Worm (Caenorhabditis elegans) whole organism, young adult: ENCODE measurements around the gene T28A11.25.

ENCODE experiments used
- ceh-58 ChIP-seq: fragments of 200-800 bp; sonication (Bioruptor generic); IDR thresholded peaks from 2 replicates; pipeline ENCODE4 v1.3.6; 2022; ENCODE audit warnings: missing genetic modification characterization, missing compliant biosample characterization
- madf-10 ChIP-seq: sonication (generic microtip); optimal IDR thresholded peaks from 2 replicates; lab custom pipeline; 2016; ENCODE audit warnings: mild to moderate bottlenecking, missing genetic modification characterization, missing compliant biosample characterization
- nfyb-1 ChIP-seq: fragments of 200-800 bp; sonication (Bioruptor generic); IDR thresholded peaks from 2 replicates; pipeline ENCODE4 v1.3.6; 2022; ENCODE audit warnings: missing genetic modification reagents, missing genetic modification characterization, missing compliant biosample characterization
- nhr-90 ChIP-seq: sonication (generic microtip); optimal IDR thresholded peaks from 2 replicates; lab custom pipeline; 2016; ENCODE audit warnings: missing genotype, mild to moderate bottlenecking, missing genetic modification characterization, missing compliant biosample characterization
- pha-4 ChIP-seq: fragments of 150-350 bp; sonication (generic microtip); optimal IDR thresholded peaks from 2 replicates; lab custom pipeline; 2014; ENCODE audit warnings: missing biosample characterization, missing genetic modification reagents, missing genetic modification characterization
- snpc-4 ChIP-seq, 5 experiments: fragments of 150-350 bp in 1 of 5; sonication (generic microtip) in 4 of 5; optimal IDR thresholded peaks; 2 replicates each; lab custom pipeline; 2014 to 2018; ENCODE audit warnings: missing genetic modification characterization in 5 of 5, missing biosample characterization in 3 of 5, antibody characterized with exemption in 2 of 5, mild to moderate bottlenecking in 2 of 5, missing compliant biosample characterization in 2 of 5, missing genotype in 2 of 5, moderate library complexity in 2 of 5, missing genetic modification reagents in 1 of 5
- xnd-1 ChIP-seq: sonication (generic microtip); optimal IDR thresholded peaks from 2 replicates; lab custom pipeline; 2016; ENCODE audit warnings: missing genotype, missing genetic modification reagents, missing genetic modification characterization, missing compliant biosample characterization

ce11 chrV:3281523-3281922 is at the start of gene T28A11.25:
- TF ChIP-seq ceh-58 (GFP tag; lab: Robert Waterston, UW) (no peak), nhr-90 (tag; lab: Kevin White, UChicago) (no peak), madf-10 (tag; lab: Kevin White, UChicago) (no peak), snpc-4 (GFP tag; optimal IDR thresholded peaks at IDR 0.05; lab: Kevin White, UChicago) (no peak), snpc-4 (tag; optimal IDR thresholded peaks at IDR 0.05; lab: Kevin White, UChicago) (no peak), xnd-1 (no peak), nfyb-1 (GFP tag; lab: Robert Waterston, UW) (no peak), pha-4 (tag; lab: Kevin White, UChicago) (no peak)
